Worm (Caenorhabditis elegans) whole organism, young adult: ENCODE measurements around the gene pat-6.
A peak's percentile ranks its signal among the peaks of the same experiment; 100 is the strongest.

Experiments
- B0336.3 ChIP-seq: fragments of 200-800 bp; sonication (Bioruptor generic); IDR thresholded peaks from 2 replicates; pipeline ENCODE4 v1.3.6; 2022; ENCODE audit warnings: missing genetic modification characterization, missing compliant biosample characterization
- D2030.7 ChIP-seq: fragments of 200-800 bp; sonication (Bioruptor generic); IDR thresholded peaks from 2 replicates; pipeline ENCODE4 v1.3.6; 2022; ENCODE audit warnings: missing genetic modification reagents, missing genetic modification characterization, missing compliant biosample characterization
- F57A8.1 ChIP-seq: fragments of 200-800 bp; sonication (Bioruptor generic); optimal IDR thresholded peaks from 2 replicates; lab custom pipeline; 2018; ENCODE audit warnings: mild to moderate bottlenecking, missing genetic modification characterization, moderate library complexity, missing compliant biosample characterization
- Y53G8AR.9 ChIP-seq: fragments of 200-800 bp; sonication (Bioruptor generic); conservative IDR thresholded peaks from 2 replicates; pipeline ENCODE4 v1.3.6; 2022; ENCODE audit warnings: missing genetic modification reagents, missing genetic modification characterization, missing compliant biosample characterization
- ZK185.1 ChIP-seq: sonication (generic microtip); optimal IDR thresholded peaks from 2 replicates; lab custom pipeline; 2016; ENCODE audit warnings: mild to moderate bottlenecking, missing genetic modification characterization, missing compliant biosample characterization; ENCODE audit not compliant: poor library complexity, severe bottlenecking
- atf-7 ChIP-seq: sonication (generic microtip); optimal IDR thresholded peaks from 2 replicates; lab custom pipeline; 2017; ENCODE audit warnings: mild to moderate bottlenecking, missing genetic modification characterization, missing compliant biosample characterization
- bed-1 ChIP-seq: fragments of 200-800 bp; sonication (Bioruptor generic); IDR thresholded peaks from 2 replicates; pipeline ENCODE4 v1.3.6; 2022; ENCODE audit warnings: missing genetic modification reagents, missing genetic modification characterization, missing compliant biosample characterization
- ccch-3 ChIP-seq: fragments of 200-800 bp; sonication (Bioruptor generic); optimal IDR thresholded peaks from 2 replicates; lab custom pipeline; 2018; ENCODE audit warnings: mild to moderate bottlenecking, missing genetic modification characterization, missing compliant biosample characterization
- cebp-1 ChIP-seq, 2 experiments: fragments of 200-800 bp in 1 of 2; sonication (Bioruptor generic) in 1 of 2; sonication (generic microtip) in 1 of 2; IDR thresholded peaks in 1 of 2; optimal IDR thresholded peaks in 1 of 2; 2 replicates each; pipeline versions ENCODE4 v1.3.6 to Lab custom; 2017 to 2022; ENCODE audit warnings: missing compliant biosample characterization in 2 of 2, missing genetic modification characterization in 2 of 2, mild to moderate bottlenecking in 1 of 2, missing genetic modification reagents in 1 of 2, moderate library complexity in 1 of 2
- cebp-2 ChIP-seq: fragments of 200-800 bp; sonication (Bioruptor generic); IDR thresholded peaks from 2 replicates; pipeline ENCODE4 v1.3.6; 2022; ENCODE audit warnings: missing genetic modification characterization, missing compliant biosample characterization
- ceh-100 ChIP-seq: fragments of 200-800 bp; sonication (Bioruptor generic); IDR thresholded peaks from 2 replicates; pipeline ENCODE4 v1.3.6; 2022; ENCODE audit warnings: missing genetic modification reagents, missing genetic modification characterization, missing compliant biosample characterization
- chd-7 ChIP-seq: sonication (generic microtip); optimal IDR thresholded peaks from 2 replicates; lab custom pipeline; 2016; ENCODE audit warnings: mild to moderate bottlenecking, missing genetic modification characterization, moderate library complexity, missing compliant biosample characterization
- ekl-4 ChIP-seq: fragments of 200-800 bp; sonication (Bioruptor generic); IDR thresholded peaks from 2 replicates; pipeline ENCODE4 v1.3.6; 2022; ENCODE audit warnings: missing genetic modification reagents, missing genetic modification characterization, missing compliant biosample characterization
- hlh-12 ChIP-seq: sonication (generic microtip); optimal IDR thresholded peaks from 2 replicates; lab custom pipeline; 2016; ENCODE audit warnings: missing genetic modification characterization, missing compliant biosample characterization
- hmg-1.2 ChIP-seq: fragments of 200-800 bp; sonication (Bioruptor generic); IDR thresholded peaks from 2 replicates; pipeline ENCODE4 v1.3.6; 2022; ENCODE audit warnings: missing genetic modification reagents, missing genetic modification characterization, missing compliant biosample characterization
- let-526 ChIP-seq: fragments of 200-800 bp; sonication (Bioruptor generic); IDR thresholded peaks from 2 replicates; pipeline ENCODE4 v1.3.6; 2022; ENCODE audit warnings: missing genetic modification reagents, missing genetic modification characterization, missing compliant biosample characterization
- let-607 ChIP-seq, 2 experiments: fragments of 200-800 bp in 1 of 2; sonication (Bioruptor generic) in 1 of 2; sonication (generic microtip) in 1 of 2; optimal IDR thresholded peaks; 2 replicates each; lab custom pipeline; 2016 to 2018; ENCODE audit warnings: mild to moderate bottlenecking in 2 of 2, missing compliant biosample characterization in 2 of 2, missing genetic modification characterization in 2 of 2, moderate library complexity in 2 of 2, missing genotype in 1 of 2
- lin-40 ChIP-seq: sonication (generic microtip); optimal IDR thresholded peaks from 2 replicates; lab custom pipeline; 2016; ENCODE audit warnings: missing genetic modification characterization, mild to moderate bottlenecking, missing compliant biosample characterization, missing genotype, missing genetic modification reagents
- lin-54 ChIP-seq: fragments of 200-800 bp; sonication (Bioruptor generic); optimal IDR thresholded peaks from 2 replicates; lab custom pipeline; 2018; ENCODE audit warnings: mild to moderate bottlenecking, missing genetic modification characterization, missing compliant biosample characterization
- madf-10 ChIP-seq: sonication (generic microtip); optimal IDR thresholded peaks from 2 replicates; lab custom pipeline; 2016; ENCODE audit warnings: mild to moderate bottlenecking, missing genetic modification characterization, missing compliant biosample characterization
- mcd-1 ChIP-seq: fragments of 200-800 bp; sonication (Bioruptor generic); IDR thresholded peaks from 2 replicates; pipeline ENCODE4 v1.3.6; 2022; ENCODE audit warnings: missing genetic modification reagents, missing genetic modification characterization, missing compliant biosample characterization
- nhr-80 ChIP-seq: sonication (generic microtip); optimal IDR thresholded peaks from 2 replicates; lab custom pipeline; 2016; ENCODE audit warnings: missing genetic modification characterization, missing compliant biosample characterization
- nhr-90 ChIP-seq: sonication (generic microtip); optimal IDR thresholded peaks from 2 replicates; lab custom pipeline; 2016; ENCODE audit warnings: missing genotype, mild to moderate bottlenecking, missing genetic modification characterization, missing compliant biosample characterization
- pbrm-1 ChIP-seq: fragments of 200-800 bp; sonication (Bioruptor generic); IDR thresholded peaks from 2 replicates; pipeline ENCODE4 v1.3.6; 2022; ENCODE audit warnings: missing genetic modification reagents, missing genetic modification characterization, missing compliant biosample characterization
- pha-4 ChIP-seq: fragments of 150-350 bp; sonication (generic microtip); optimal IDR thresholded peaks from 2 replicates; lab custom pipeline; 2014; ENCODE audit warnings: missing biosample characterization, missing genetic modification reagents, missing genetic modification characterization
- rec-8 ChIP-seq, 2 experiments: sonication (generic microtip); optimal IDR thresholded peaks; 2 replicates each; lab custom pipeline; 2016; ENCODE audit warnings: mild to moderate bottlenecking in 2 of 2, missing genetic modification characterization in 2 of 2, missing genetic modification reagents in 2 of 2, missing genotype in 2 of 2, missing biosample characterization in 1 of 2, missing compliant biosample characterization in 1 of 2, moderate library complexity in 1 of 2
- repo-1 ChIP-seq: sonication (generic microtip); optimal IDR thresholded peaks from 2 replicates; lab custom pipeline; 2017; ENCODE audit warnings: mild to moderate bottlenecking, missing genetic modification characterization, missing compliant biosample characterization
- rpc-1 ChIP-seq, 2 experiments: fragments of 150-350 bp in 1 of 2; sonication (generic microtip) in 1 of 2; optimal IDR thresholded peaks; 2 replicates each; lab custom pipeline; 2014 to 2018; ENCODE audit warnings: missing biosample characterization in 1 of 2, missing genetic modification characterization in 1 of 2, missing genetic modification reagents in 1 of 2, missing genotype in 1 of 2
- snpc-1.3 ChIP-seq: sonication (generic microtip); optimal IDR thresholded peaks from 2 replicates; lab custom pipeline; 2017; ENCODE audit warnings: missing genetic modification characterization, mild to moderate bottlenecking, missing compliant biosample characterization, antibody characterized with exemption, moderate library complexity, missing genotype, missing genetic modification reagents; ENCODE audit not compliant: insufficient read depth
- snpc-4 ChIP-seq, 5 experiments: fragments of 150-350 bp in 1 of 5; sonication (generic microtip) in 4 of 5; optimal IDR thresholded peaks; 2 replicates each; lab custom pipeline; 2014 to 2018; ENCODE audit warnings: missing genetic modification characterization in 5 of 5, missing biosample characterization in 3 of 5, antibody characterized with exemption in 2 of 5, mild to moderate bottlenecking in 2 of 5, missing compliant biosample characterization in 2 of 5, missing genotype in 2 of 5, moderate library complexity in 2 of 5, missing genetic modification reagents in 1 of 5
- tbp1 ChIP-seq: fragments of 200-800 bp; sonication (Bioruptor generic); optimal IDR thresholded peaks from 2 replicates; lab custom pipeline; 2018; ENCODE audit warnings: mild to moderate bottlenecking, missing genetic modification characterization, missing compliant biosample characterization
- tlf-1 ChIP-seq: fragments of 200-800 bp; sonication (Bioruptor generic); optimal IDR thresholded peaks from 2 replicates; lab custom pipeline; 2018; ENCODE audit warnings: mild to moderate bottlenecking, missing genetic modification characterization, missing compliant biosample characterization
- unc-130 ChIP-seq: sonication (generic microtip); optimal IDR thresholded peaks from 2 replicates; lab custom pipeline; 2016; ENCODE audit warnings: missing genetic modification reagents, missing genetic modification characterization, missing compliant biosample characterization
- unc-62 ChIP-seq: fragments of 150-350 bp; optimal IDR thresholded peaks from 2 replicates; lab custom pipeline; 2014; ENCODE audit warnings: missing biosample characterization, missing genetic modification reagents, missing genetic modification characterization
- zfh-2 ChIP-seq: fragments of 200-800 bp; sonication (Bioruptor generic); conservative IDR thresholded peaks from 2 replicates; pipeline ENCODE4 v1.3.6; 2022; ENCODE audit warnings: missing genetic modification reagents, missing genetic modification characterization, missing compliant biosample characterization

pat-6 gene

ce11 chrIV:293995-294700, 30.1 kb upstream of the pat-6 start:
- TF ChIP-seq D2030.7 (no peak), let-526 (0 out of 2 replicates have a peak, but pooled peaks have one; percentile 36), cebp-2 (GFP tag; lab: Robert Waterston, UW) (0 out of 2 replicates have a peak, but pooled peaks have one; percentile 5)

ce11 chrIV:293163-293755, 29.2 kb upstream of the pat-6 start:
- TF ChIP-seq Y53G8AR.9 (GFP tag; lab: Robert Waterston, UW) (0 out of 2 replicates have a peak, but pooled peaks have one; percentile 65), unc-130 (no peak)

ce11 chrIV:291851-292367, 27.9 kb upstream of the pat-6 start:
- TF ChIP-seq cebp-1 (GFP tag; IDR thresholded peaks at IDR 0.05; lab: Robert Waterston, UW) (0 out of 2 replicates have a peak, but pooled peaks have one; percentile 17), cebp-1 (tag; optimal IDR thresholded peaks at IDR 0.05; lab: Kevin White, UChicago) (peak; percentile 47), pha-4 (tag; lab: Kevin White, UChicago) (peak; percentile 18), nhr-90 (tag; lab: Kevin White, UChicago) (peak; percentile 42), Y53G8AR.9 (GFP tag; lab: Robert Waterston, UW) (peak; percentile 60; the same call in 1 of the 2 replicates), let-607 (tag; optimal IDR thresholded peaks at IDR 0.05; lab: Kevin White, UChicago) (peak; percentile 41 to 66), snpc-4 (GFP tag; optimal IDR thresholded peaks at IDR 0.05; lab: Kevin White, UChicago) (no peak), snpc-4 (tag; optimal IDR thresholded peaks at IDR 0.05; lab: Kevin White, UChicago) (no peak), ZK185.1 (tag; lab: Kevin White, UChicago) (peak; percentile 19), zfh-2 (GFP tag; lab: Robert Waterston, UW) (no peak), F57A8.1 (no peak), chd-7 (tag; lab: Kevin White, UChicago) (peak; percentile 30), mcd-1 (GFP tag; lab: Robert Waterston, UW) (peak; percentile 4; the same call in 1 of the 2 replicates), ceh-100 (no peak), lin-40 (tag; lab: Kevin White, UChicago) (peak; percentile 45), B0336.3 (GFP tag; lab: Robert Waterston, UW) (peak; percentile 66), rec-8 (tag; optimal IDR thresholded peaks at IDR 0.05; lab: Kevin White, UChicago) (no peak), madf-10 (tag; lab: Kevin White, UChicago) (peak; percentile 45), ekl-4 (0 out of 2 replicates have a peak, but pooled peaks have one; percentile 16), tlf-1 (GFP tag; lab: Kevin White, UChicago) (peak; percentile 49), atf-7 (tag; lab: Kevin White, UChicago) (peak; percentile 79), nhr-80 (tag; lab: Kevin White, UChicago) (peak; percentile 80), unc-62 (GFP tag; lab: Kevin White, UChicago) (peak; percentile 20), tbp1 (GFP tag; lab: Kevin White, UChicago) (peak; percentile 34), pbrm-1 (GFP tag; lab: Robert Waterston, UW) (peak; percentile 53; the same call in 1 of the 2 replicates), hmg-1.2 (GFP tag; lab: Robert Waterston, UW) (0 out of 2 replicates have a peak, but pooled peaks have one; percentile 16), ccch-3 (GFP tag; lab: Kevin White, UChicago) (no peak), snpc-1.3 (no peak), rpc-1 (optimal IDR thresholded peaks at IDR 0.05; lab: Kevin White, UChicago) (no peak), rpc-1 (tag; optimal IDR thresholded peaks at IDR 0.05; lab: Kevin White, UChicago) (no peak), bed-1 (GFP tag; lab: Robert Waterston, UW) (no peak), lin-54 (GFP tag; lab: Kevin White, UChicago) (peak; percentile 20), hlh-12 (tag; lab: Kevin White, UChicago) (no peak), repo-1 (peak; percentile 68)
